Fruit fly (Drosophila melanogaster) whole organism, prepupa: ENCODE measurements around the gene PH4alphaNE2.
A peak's percentile ranks its signal among the peaks of the same experiment; 100 is the strongest.

ENCODE experiments used
- Blimp-1 ChIP-seq: fragments of 200-800 bp; sonication (Bioruptor generic); optimal IDR thresholded peaks from 3 replicates; lab custom pipeline; 2017; ENCODE audit warnings: missing biosample characterization, missing genetic modification characterization, mild to moderate bottlenecking, moderate library complexity, missing genetic modification reagents
- CG10631 ChIP-seq: fragments of 200-800 bp; sonication (Bioruptor generic); optimal IDR thresholded peaks from 2 replicates; lab custom pipeline; 2016; ENCODE audit warnings: missing biosample characterization, missing genetic modification characterization
- CG10669 ChIP-seq: fragments of 200-800 bp; sonication (Bioruptor generic); optimal IDR thresholded peaks from 3 replicates; lab custom pipeline; 2018; ENCODE audit warnings: missing biosample characterization, mild to moderate bottlenecking, missing genetic modification characterization, moderate library complexity
- CG11294 ChIP-seq: fragments of 200-800 bp; sonication (Bioruptor generic); IDR thresholded peaks from 2 replicates; pipeline ENCODE4 v1.3.6; 2022; ENCODE audit warnings: missing biosample characterization, missing genetic modification characterization
- CG11762 ChIP-seq: fragments of 200-800 bp; sonication (Bioruptor generic); optimal IDR thresholded peaks from 3 replicates; lab custom pipeline; 2016; ENCODE audit warnings: missing biosample characterization, missing genetic modification characterization; ENCODE audit not compliant: insufficient read depth
- CG11902 ChIP-seq: fragments of 200-800 bp; sonication (Bioruptor generic); optimal IDR thresholded peaks from 3 replicates; lab custom pipeline; 2016; ENCODE audit warnings: missing biosample characterization, missing genetic modification characterization
- CG15336 ChIP-seq: fragments of 200-800 bp; sonication (Bioruptor generic); IDR thresholded peaks from 2 replicates; pipeline ENCODE4 v1.3.6; 2022; ENCODE audit warnings: missing biosample characterization, missing genetic modification characterization
- CG1621 ChIP-seq: fragments of 200-800 bp; sonication (Bioruptor generic); optimal IDR thresholded peaks from 3 replicates; lab custom pipeline; 2018; ENCODE audit warnings: missing biosample characterization, mild to moderate bottlenecking, missing genetic modification characterization
- CG16779 ChIP-seq: fragments of 200-800 bp; sonication (Bioruptor generic); optimal IDR thresholded peaks from 3 replicates; lab custom pipeline; 2017; ENCODE audit warnings: missing biosample characterization, mild to moderate bottlenecking, missing genetic modification characterization
- CG3032 ChIP-seq: fragments of 200-800 bp; optimal IDR thresholded peaks from 2 replicates; lab custom pipeline; 2019; ENCODE audit warnings: missing biosample characterization, mild to moderate bottlenecking, missing genetic modification characterization, moderate library complexity
- CG31627 ChIP-seq: fragments of 200-800 bp; sonication (Bioruptor generic); optimal IDR thresholded peaks from 3 replicates; lab custom pipeline; 2016; ENCODE audit warnings: missing biosample characterization, missing genetic modification characterization
- CG32006 ChIP-seq: fragments of 200-800 bp; sonication (Bioruptor generic); optimal IDR thresholded peaks from 3 replicates; lab custom pipeline; 2017; ENCODE audit warnings: missing biosample characterization, mild to moderate bottlenecking, missing genetic modification characterization
- CG4318 ChIP-seq: fragments of 200-800 bp; sonication (Bioruptor generic); optimal IDR thresholded peaks from 3 replicates; lab custom pipeline; 2017; ENCODE audit warnings: missing biosample characterization, mild to moderate bottlenecking, missing genetic modification characterization
- CG6163 ChIP-seq: fragments of 200-800 bp; sonication (Bioruptor generic); IDR thresholded peaks from 3 replicates; pipeline ENCODE4 v1.3.6; 2022; ENCODE audit warnings: missing biosample characterization, missing genetic modification characterization
- CG6276 ChIP-seq: fragments of 200-800 bp; sonication (Bioruptor generic); optimal IDR thresholded peaks from 2 replicates; lab custom pipeline; 2017; ENCODE audit warnings: missing biosample characterization, mild to moderate bottlenecking, missing genetic modification characterization
- CG6808 ChIP-seq: fragments of 200-800 bp; sonication (Bioruptor generic); optimal IDR thresholded peaks from 3 replicates; lab custom pipeline; 2017; ENCODE audit warnings: missing biosample characterization, missing genetic modification characterization, mild to moderate bottlenecking, moderate library complexity, missing genetic modification reagents
- CG6854 ChIP-seq: fragments of 200-800 bp; sonication (Bioruptor generic); optimal IDR thresholded peaks from 2 replicates; lab custom pipeline; 2017; ENCODE audit warnings: missing biosample characterization, mild to moderate bottlenecking, missing genetic modification characterization
- CG8119 ChIP-seq: fragments of 200-800 bp; sonication (Bioruptor generic); IDR thresholded peaks from 3 replicates; pipeline ENCODE4 v1.3.6; 2022; ENCODE audit warnings: missing biosample characterization, missing genetic modification characterization
- CG8319 ChIP-seq: fragments of 200-800 bp; sonication (Bioruptor generic); optimal IDR thresholded peaks from 3 replicates; lab custom pipeline; 2016; ENCODE audit warnings: missing biosample characterization, missing genetic modification characterization
- CG9139 ChIP-seq: fragments of 200-800 bp; sonication (Bioruptor generic); optimal IDR thresholded peaks from 3 replicates; lab custom pipeline; 2017; ENCODE audit warnings: missing biosample characterization, mild to moderate bottlenecking, missing genetic modification characterization
- Eip75B ChIP-seq: fragments of 200-800 bp; sonication (Bioruptor generic); optimal IDR thresholded peaks from 3 replicates; lab custom pipeline; 2016; ENCODE audit warnings: missing biosample characterization, missing genetic modification characterization
- Eip78C ChIP-seq: fragments of 200-800 bp; sonication (Bioruptor generic); peaks from one replicate; lab custom pipeline; 2016; ENCODE audit warnings: missing biosample characterization, missing genetic modification characterization
- Gug ChIP-seq: fragments of 200-800 bp; sonication (Bioruptor generic); IDR thresholded peaks from 2 replicates; pipeline ENCODE4 v1.3.6; 2022; ENCODE audit warnings: missing biosample characterization, missing genetic modification characterization
- Hr38 ChIP-seq: sonication (Bioruptor generic); optimal IDR thresholded peaks from 2 replicates; lab custom pipeline; 2016; ENCODE audit warnings: missing biosample characterization, missing genetic modification characterization
- Hr39 ChIP-seq: fragments of 200-800 bp; sonication (Bioruptor generic); optimal IDR thresholded peaks from 2 replicates; lab custom pipeline; 2016; ENCODE audit warnings: missing biosample characterization, missing genetic modification characterization
- Lpt ChIP-seq: fragments of 200-800 bp; sonication (Bioruptor generic); optimal IDR thresholded peaks from 3 replicates; lab custom pipeline; 2016; ENCODE audit warnings: missing biosample characterization, missing genetic modification characterization
- Met ChIP-seq: fragments of 200-800 bp; sonication (Bioruptor generic); optimal IDR thresholded peaks from 3 replicates; lab custom pipeline; 2016; ENCODE audit warnings: missing biosample characterization, missing genetic modification characterization
- OdsH ChIP-seq: fragments of 200-800 bp; sonication (Bioruptor generic); optimal IDR thresholded peaks from 3 replicates; lab custom pipeline; 2016; ENCODE audit warnings: missing biosample characterization, missing genetic modification characterization
- Sox102F ChIP-seq: fragments of 200-800 bp; sonication (Bioruptor generic); optimal IDR thresholded peaks from 2 replicates; lab custom pipeline; 2016; ENCODE audit warnings: missing biosample characterization, mild to moderate bottlenecking, missing genetic modification characterization
- Sox15 ChIP-seq: fragments of 200-800 bp; sonication (Bioruptor generic); optimal IDR thresholded peaks from 3 replicates; lab custom pipeline; 2016; ENCODE audit warnings: missing biosample characterization, missing genetic modification characterization
- achi ChIP-seq: fragments of 200-800 bp; sonication (Bioruptor generic); optimal IDR thresholded peaks from 3 replicates; lab custom pipeline; 2016; ENCODE audit warnings: missing biosample characterization, missing genetic modification characterization
- acj6 ChIP-seq: fragments of 200-800 bp; sonication (Bioruptor generic); optimal IDR thresholded peaks from 3 replicates; lab custom pipeline; 2016; ENCODE audit warnings: missing biosample characterization, missing genetic modification characterization
- cyc ChIP-seq: fragments of 200-800 bp; sonication (Bioruptor generic); optimal IDR thresholded peaks from 3 replicates; lab custom pipeline; 2016; ENCODE audit warnings: missing biosample characterization, missing genetic modification characterization
- dac ChIP-seq: fragments of 200-800 bp; sonication (Bioruptor generic); optimal IDR thresholded peaks from 2 replicates; lab custom pipeline; 2017; ENCODE audit warnings: missing biosample characterization, mild to moderate bottlenecking, missing genetic modification characterization
- eg ChIP-seq: fragments of 200-800 bp; sonication (Bioruptor generic); IDR thresholded peaks from 3 replicates; pipeline ENCODE4 v1.3.6; 2022; ENCODE audit warnings: missing biosample characterization, missing genetic modification characterization
- esn ChIP-seq: fragments of 200-800 bp; sonication (Bioruptor generic); optimal IDR thresholded peaks from 2 replicates; lab custom pipeline; 2016; ENCODE audit warnings: missing biosample characterization, mild to moderate bottlenecking, missing genetic modification characterization, moderate library complexity
- fd59A ChIP-seq: fragments of 200-800 bp; sonication (Bioruptor generic); optimal IDR thresholded peaks from 2 replicates; lab custom pipeline; 2017; ENCODE audit warnings: missing biosample characterization, mild to moderate bottlenecking, missing genetic modification characterization, missing genetic modification reagents
- fd85E ChIP-seq: fragments of 200-800 bp; sonication (Bioruptor generic); optimal IDR thresholded peaks from 3 replicates; lab custom pipeline; 2016; ENCODE audit warnings: missing biosample characterization, missing genetic modification characterization
- fkh ChIP-seq: fragments of 200-800 bp; sonication (Bioruptor generic); optimal IDR thresholded peaks from 3 replicates; lab custom pipeline; 2017; ENCODE audit warnings: missing biosample characterization, mild to moderate bottlenecking, missing genetic modification characterization, moderate library complexity
- net ChIP-seq: fragments of 200-800 bp; sonication (Bioruptor generic); optimal IDR thresholded peaks from 3 replicates; lab custom pipeline; 2016; ENCODE audit warnings: missing biosample characterization, missing genetic modification characterization
- pdm3 ChIP-seq: fragments of 200-800 bp; sonication (Bioruptor generic); optimal IDR thresholded peaks from 3 replicates; lab custom pipeline; 2016; ENCODE audit warnings: missing biosample characterization, missing genetic modification characterization
- salr ChIP-seq, 2 experiments: fragments of 200-800 bp; sonication (Bioruptor generic); optimal IDR thresholded peaks; 3 replicates each; lab custom pipeline; 2016 to 2018; ENCODE audit warnings: missing biosample characterization in 2 of 2, missing genetic modification characterization in 2 of 2, mild to moderate bottlenecking in 1 of 2
- spab ChIP-seq: fragments of 200-800 bp; sonication (Bioruptor generic); optimal IDR thresholded peaks from 2 replicates; lab custom pipeline; 2017; ENCODE audit warnings: missing biosample characterization, mild to moderate bottlenecking, missing genetic modification characterization, missing genetic modification reagents
- ss ChIP-seq, 2 experiments: fragments of 200-800 bp; sonication (Bioruptor generic); optimal IDR thresholded peaks; 2 replicates in 1 of 2; 3 replicates in 1 of 2; lab custom pipeline; 2017 to 2018; ENCODE audit warnings: mild to moderate bottlenecking in 2 of 2, missing biosample characterization in 2 of 2, missing genetic modification characterization in 2 of 2, moderate library complexity in 1 of 2
- svp ChIP-seq: fragments of 200-800 bp; sonication (Bioruptor generic); peaks from one replicate; lab custom pipeline; 2016; ENCODE audit warnings: missing biosample characterization, missing genetic modification characterization

Gene PH4alphaNE2

DNA sequence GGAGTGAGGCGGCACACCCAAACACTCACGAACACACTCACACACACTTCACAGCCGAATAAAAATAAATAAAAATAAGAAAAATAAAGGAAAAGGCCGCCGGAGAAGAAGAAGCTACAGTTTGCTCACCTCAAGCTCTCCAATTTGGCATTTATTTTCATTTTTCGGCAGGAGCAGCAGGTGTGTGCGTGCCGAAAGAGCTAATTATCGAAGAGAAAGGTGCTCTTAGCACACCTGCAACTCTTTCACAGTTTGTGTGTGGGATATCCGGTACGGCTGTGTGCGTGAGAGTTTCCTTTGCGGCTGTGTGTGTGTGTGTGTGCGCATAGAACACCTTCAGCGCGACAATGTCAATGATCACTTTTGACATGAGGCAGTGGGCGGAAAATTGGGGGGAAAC lies 33.0 kb upstream of the PH4alphaNE2 start:
- TF ChIP-seq Hr38 (GFP tag; lab: Kevin White, UChicago), result no peak
- TF ChIP-seq CG10669 (GFP tag; lab: Kevin White, UChicago), result no peak
- no peak for TF ChIP-seq CG11762 (GFP tag; lab: Kevin White, UChicago)
- no peak for TF ChIP-seq CG8319 (GFP tag; lab: Kevin White, UChicago)
- no peak for TF ChIP-seq fd59A (GFP tag; lab: Kevin White, UChicago)
- no peak for TF ChIP-seq CG15336 (GFP tag; lab: Robert Waterston, UW)
- TF ChIP-seq pdm3 (GFP tag; lab: Kevin White, UChicago), result no peak
- no peak for TF ChIP-seq spab
- TF ChIP-seq Gug (GFP tag; lab: Robert Waterston, UW), result no peak
- no peak for TF ChIP-seq CG6163 (GFP tag; lab: Robert Waterston, UW)
- no peak for TF ChIP-seq fd85E (GFP tag; lab: Kevin White, UChicago)
- no peak for TF ChIP-seq Met (GFP tag; lab: Kevin White, UChicago)
- no peak for TF ChIP-seq acj6 (GFP tag; lab: Kevin White, UChicago)
- TF ChIP-seq Blimp-1 (GFP tag; lab: Kevin White, UChicago), result no peak
- TF ChIP-seq, all 60 proteins: peak for 0

- TF ChIP-seq Gug (GFP tag; lab: Robert Waterston, UW), result no peak
- no peak for TF ChIP-seq CG6854 (GFP tag; lab: Kevin White, UChicago)
- no peak for TF ChIP-seq CG11762 (GFP tag; lab: Kevin White, UChicago)
- no peak for TF ChIP-seq Sox102F (GFP tag; lab: Kevin White, UChicago)
- no peak for TF ChIP-seq Eip75B (GFP tag; lab: Kevin White, UChicago)
- no peak for TF ChIP-seq CG6276 (GFP tag; lab: Kevin White, UChicago)
- TF ChIP-seq fkh, result no peak
- no peak for TF ChIP-seq net (GFP tag; lab: Kevin White, UChicago)
These were observed 29.5 kb upstream of the PH4alphaNE2 start for dm6 chr3R:30541469-30541868.

DNA sequence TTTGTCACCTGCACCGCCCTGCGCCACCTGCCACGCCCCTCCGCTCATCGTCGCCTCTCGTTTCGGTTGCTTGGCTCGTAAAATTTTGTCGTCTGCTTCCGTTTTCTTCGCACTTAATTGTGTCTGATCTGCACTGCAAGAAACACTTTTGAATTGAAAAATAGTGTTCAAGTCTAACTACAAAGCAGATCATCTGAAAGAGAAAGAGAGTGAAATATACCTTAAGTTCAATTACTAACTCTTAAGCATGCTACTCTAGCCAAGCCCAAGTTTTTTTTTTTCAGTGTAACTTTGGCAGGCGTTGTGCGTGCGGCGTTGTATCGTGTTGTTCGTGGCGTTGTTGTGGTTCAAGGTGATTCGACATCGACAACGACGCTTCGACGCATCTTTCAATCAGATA lies 28.2 kb upstream of the PH4alphaNE2 start:
- TF ChIP-seq CG9139 (GFP tag; lab: Kevin White, UChicago) (no peak), CG10669 (GFP tag; lab: Kevin White, UChicago) (peak; percentile 58), Sox102F (GFP tag; lab: Kevin White, UChicago) (peak; percentile 33), CG8319 (GFP tag; lab: Kevin White, UChicago) (peak; percentile 22), Eip78C (GFP tag; lab: Kevin White, UChicago) (peak; percentile 78), CG31627 (GFP tag; lab: Kevin White, UChicago) (peak; percentile 68), CG6276 (GFP tag; lab: Kevin White, UChicago) (peak; percentile 55), CG4318 (peak; percentile 46), Hr39 (GFP tag; lab: Kevin White, UChicago) (peak; percentile 76), CG11294 (peak; percentile 79), esn (peak; percentile 51), CG11762 (GFP tag; lab: Kevin White, UChicago) (peak; percentile 43), CG15336 (GFP tag; lab: Robert Waterston, UW) (peak; percentile 81), Sox15 (GFP tag; lab: Kevin White, UChicago) (peak; percentile 46), Lpt (GFP tag; lab: Kevin White, UChicago) (peak; percentile 38), salr (GFP tag; optimal IDR thresholded peaks at IDR 0.05; lab: Kevin White, UChicago) (peak; percentile 33 to 55), achi (peak; percentile 58), CG10631 (GFP tag; lab: Kevin White, UChicago) (peak; percentile 55), ss (GFP tag; optimal IDR thresholded peaks at IDR 0.05; lab: Kevin White, UChicago) (no peak), Met (GFP tag; lab: Kevin White, UChicago) (peak; percentile 47), dac (GFP tag; lab: Kevin White, UChicago) (peak; percentile 40), CG8119 (GFP tag; lab: Robert Waterston, UW) (peak; percentile 70), CG6163 (GFP tag; lab: Robert Waterston, UW) (peak; percentile 84), CG16779 (tag; lab: Kevin White, UChicago) (peak; percentile 9), fkh (peak; percentile 51), fd85E (GFP tag; lab: Kevin White, UChicago) (no peak), svp (peak; percentile 69), CG1621 (tag; lab: Kevin White, UChicago) (peak; percentile 51), OdsH (GFP tag; lab: Kevin White, UChicago) (peak; percentile 69), eg (peak; percentile 86), CG32006 (GFP tag; lab: Kevin White, UChicago) (peak; percentile 64), CG11902 (GFP tag; lab: Kevin White, UChicago) (peak; percentile 64), CG3032 (tag; lab: Kevin White, UChicago) (no peak), CG6854 (GFP tag; lab: Kevin White, UChicago) (no peak), fd59A (GFP tag; lab: Kevin White, UChicago) (peak; percentile 24), CG6808 (peak; percentile 33), cyc (GFP tag; lab: Kevin White, UChicago) (peak; percentile 82), Gug (GFP tag; lab: Robert Waterston, UW) (peak; percentile 79)
